Worm (Caenorhabditis elegans) whole organism, L1 larva: ENCODE measurements around the gene prx-13.

Source experiments
- C04F5.9 ChIP-seq: sonication (generic microtip); optimal IDR thresholded peaks from 2 replicates; lab custom pipeline; 2016; ENCODE audit warnings: missing genetic modification characterization, missing compliant biosample characterization
- aha-1 ChIP-seq: fragments of 150-350 bp; optimal IDR thresholded peaks from 2 replicates; lab custom pipeline; 2014; ENCODE audit warnings: missing biosample characterization, missing genetic modification characterization
- aly-2 ChIP-seq: fragments of 150-350 bp; optimal IDR thresholded peaks from 2 replicates; lab custom pipeline; 2014; ENCODE audit warnings: missing biosample characterization, missing genetic modification characterization
- ama-1 ChIP-seq: fragments of 150-350 bp; optimal IDR thresholded peaks from 2 replicates; lab custom pipeline; 2014
- ceh-88 ChIP-seq: fragments of 200-800 bp; sonication (Bioruptor generic); IDR thresholded peaks from 2 replicates; pipeline ENCODE4 v1.3.6; 2022; ENCODE audit warnings: missing genetic modification characterization, missing compliant biosample characterization
- ceh-90 ChIP-seq: sonication (generic microtip); optimal IDR thresholded peaks from 2 replicates; lab custom pipeline; 2016; ENCODE audit warnings: missing genetic modification characterization, missing compliant biosample characterization
- ces-1 ChIP-seq: fragments of 150-350 bp; optimal IDR thresholded peaks from 2 replicates; lab custom pipeline; 2014; ENCODE audit warnings: missing biosample characterization, missing genetic modification reagents, missing genetic modification characterization
- dpl-1 ChIP-seq, 3 experiments: fragments of 150-350 bp in 2 of 3; sonication (generic microtip) in 1 of 3; optimal IDR thresholded peaks; 2 replicates each; lab custom pipeline; 2014 to 2017; ENCODE audit warnings: missing biosample characterization in 3 of 3, missing genetic modification characterization in 3 of 3, missing genetic modification reagents in 3 of 3
- dsc-1 ChIP-seq: sonication (generic microtip); optimal IDR thresholded peaks from 2 replicates; lab custom pipeline; 2016; ENCODE audit warnings: mild to moderate bottlenecking, missing genetic modification characterization, missing compliant biosample characterization
- efl-1 ChIP-seq, 4 experiments: fragments of 150-350 bp; optimal IDR thresholded peaks in 3 of 4; peaks in 1 of 4; 1 replicate in 1 of 4; 2 replicates in 3 of 4; lab custom pipeline; 2014; ENCODE audit warnings: missing biosample characterization in 2 of 4, missing genetic modification characterization in 2 of 4, missing genetic modification reagents in 2 of 4
- egl-27 ChIP-seq, 2 experiments: fragments of 150-350 bp in 1 of 2; sonication (generic microtip); optimal IDR thresholded peaks; 3 replicates each; lab custom pipeline; 2017 to 2018; ENCODE audit warnings: missing biosample characterization in 2 of 2, missing genetic modification characterization in 2 of 2, missing genetic modification reagents in 2 of 2
- elt-2 ChIP-seq: sonication (generic microtip); optimal IDR thresholded peaks from 2 replicates; lab custom pipeline; 2016; ENCODE audit warnings: missing genetic modification characterization, mild to moderate bottlenecking, inconsistent platforms, missing compliant biosample characterization, missing genetic modification reagents
- elt-3 ChIP-seq, 6 experiments: fragments of 150-350 bp in 1 of 6; sonication (generic microtip); optimal IDR thresholded peaks; 2 replicates each; lab custom pipeline; 2017 to 2018; ENCODE audit warnings: missing biosample characterization in 6 of 6, missing genetic modification characterization in 6 of 6, inconsistent platforms in 1 of 6
- fos-1 ChIP-seq: fragments of 150-350 bp; optimal IDR thresholded peaks from 2 replicates; lab custom pipeline; 2014; ENCODE audit warnings: missing biosample characterization, missing genetic modification characterization
- hlh-4 ChIP-seq: sonication (generic microtip); optimal IDR thresholded peaks from 2 replicates; lab custom pipeline; 2016; ENCODE audit warnings: mild to moderate bottlenecking, missing genetic modification characterization, missing compliant biosample characterization
- jun-1 ChIP-seq: fragments of 150-350 bp; optimal IDR thresholded peaks from 2 replicates; lab custom pipeline; 2014; ENCODE audit warnings: missing biosample characterization, missing genetic modification reagents, missing genetic modification characterization
- lin-14 ChIP-seq: fragments of 200-800 bp; sonication (Bioruptor generic); optimal IDR thresholded peaks from 2 replicates; lab custom pipeline; 2018; ENCODE audit warnings: mild to moderate bottlenecking, missing genetic modification characterization, moderate library complexity, missing compliant biosample characterization
- lin-15B ChIP-seq: fragments of 150-350 bp; sonication (generic microtip); optimal IDR thresholded peaks from 3 replicates; lab custom pipeline; 2014; ENCODE audit warnings: missing biosample characterization, missing genetic modification characterization
- lin-35 ChIP-seq, 2 experiments: fragments of 150-350 bp; optimal IDR thresholded peaks; 2 replicates each; lab custom pipeline; 2014; ENCODE audit warnings: missing biosample characterization in 2 of 2, missing genetic modification characterization in 2 of 2, missing genetic modification reagents in 2 of 2
- mef-2 ChIP-seq: fragments of 150-350 bp; optimal IDR thresholded peaks from 2 replicates; lab custom pipeline; 2014; ENCODE audit warnings: missing biosample characterization, missing genetic modification characterization
- mep-1 ChIP-seq: fragments of 150-350 bp; optimal IDR thresholded peaks from 2 replicates; lab custom pipeline; 2014; ENCODE audit warnings: missing biosample characterization, missing genetic modification characterization
- nhr-19 ChIP-seq: fragments of 200-800 bp; sonication (Bioruptor generic); conservative IDR thresholded peaks from 2 replicates; pipeline ENCODE4 v1.3.6; 2022; ENCODE audit warnings: missing genetic modification characterization, missing compliant biosample characterization
- nhr-28 ChIP-seq: fragments of 150-350 bp; optimal IDR thresholded peaks from 2 replicates; lab custom pipeline; 2014; ENCODE audit warnings: missing biosample characterization, missing genetic modification characterization
- nhr-47 ChIP-seq: sonication (generic microtip); optimal IDR thresholded peaks from 2 replicates; lab custom pipeline; 2016; ENCODE audit warnings: mild to moderate bottlenecking, missing genetic modification characterization, moderate library complexity, missing compliant biosample characterization
- nhr-71 ChIP-seq: sonication (generic microtip); optimal IDR thresholded peaks from 2 replicates; lab custom pipeline; 2016; ENCODE audit warnings: mild to moderate bottlenecking, missing genetic modification characterization, moderate library complexity, missing compliant biosample characterization
- nhr-76 ChIP-seq: sonication (generic microtip); optimal IDR thresholded peaks from 2 replicates; lab custom pipeline; 2017; ENCODE audit warnings: missing biosample characterization, missing genetic modification characterization
- nhr-85 ChIP-seq: sonication (generic microtip); peaks from one replicate; lab custom pipeline; 2016; ENCODE audit warnings: missing genetic modification characterization, inconsistent platforms, missing compliant biosample characterization
- pax-3 ChIP-seq: fragments of 200-800 bp; sonication (Bioruptor generic); optimal IDR thresholded peaks from 2 replicates; lab custom pipeline; 2018; ENCODE audit warnings: mild to moderate bottlenecking, missing genetic modification characterization, moderate library complexity, missing compliant biosample characterization
- rnt-1 ChIP-seq: sonication (generic microtip); optimal IDR thresholded peaks from 2 replicates; lab custom pipeline; 2016; ENCODE audit warnings: mild to moderate bottlenecking, missing genetic modification characterization, moderate library complexity, missing compliant biosample characterization
- snpc-4 ChIP-seq: fragments of 150-350 bp; optimal IDR thresholded peaks from 2 replicates; lab custom pipeline; 2014; ENCODE audit warnings: missing biosample characterization, missing genetic modification characterization
- snu-23 ChIP-seq: sonication (generic microtip); optimal IDR thresholded peaks from 2 replicates; lab custom pipeline; 2016; ENCODE audit warnings: missing genetic modification characterization, missing compliant biosample characterization
- sptf-1 ChIP-seq: fragments of 150-350 bp; optimal IDR thresholded peaks from 2 replicates; lab custom pipeline; 2014; ENCODE audit warnings: missing biosample characterization, missing genetic modification characterization
- sup-37 ChIP-seq: fragments of 200-800 bp; sonication (Bioruptor generic); optimal IDR thresholded peaks from 2 replicates; lab custom pipeline; 2018; ENCODE audit warnings: mild to moderate bottlenecking, missing genetic modification characterization, missing compliant biosample characterization
- tbx-2 ChIP-seq: sonication (generic microtip); optimal IDR thresholded peaks from 2 replicates; lab custom pipeline; 2016; ENCODE audit warnings: missing genetic modification characterization, missing compliant biosample characterization
- unc-30 ChIP-seq: sonication (generic microtip); optimal IDR thresholded peaks from 2 replicates; lab custom pipeline; 2017; ENCODE audit warnings: missing biosample characterization, missing genetic modification characterization
- unc-86 ChIP-seq: sonication (generic microtip); optimal IDR thresholded peaks from 2 replicates; lab custom pipeline; 2016; ENCODE audit warnings: missing genetic modification characterization, missing compliant biosample characterization
- xbp-1 ChIP-seq: sonication (generic microtip); optimal IDR thresholded peaks from 2 replicates; lab custom pipeline; 2016; ENCODE audit warnings: missing genetic modification characterization, missing compliant biosample characterization
- zip-4 ChIP-seq: fragments of 200-800 bp; sonication (Bioruptor generic); optimal IDR thresholded peaks from 2 replicates; lab custom pipeline; 2018; ENCODE audit warnings: mild to moderate bottlenecking, missing genetic modification characterization, moderate library complexity, missing compliant biosample characterization

Gene prx-13

DNA sequence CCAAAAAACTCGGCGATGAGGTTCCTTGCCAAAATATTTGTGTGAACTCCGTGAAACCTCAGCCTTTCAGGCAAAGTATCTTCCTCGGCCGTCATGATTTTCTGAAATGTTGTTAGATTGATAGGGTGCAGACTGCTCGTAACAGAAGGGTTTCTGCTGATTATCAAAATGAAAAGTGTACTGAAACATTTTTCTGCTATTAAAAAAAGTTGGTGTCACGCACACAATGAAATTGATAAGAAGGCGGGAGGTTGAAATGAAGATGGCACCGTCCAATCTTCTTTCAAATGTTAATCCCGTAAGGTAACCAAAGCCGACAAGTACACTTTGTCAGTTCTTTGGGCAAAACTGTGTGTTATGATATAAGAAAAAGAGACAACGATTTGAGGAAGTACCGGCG lies 14.9 kb downstream of the prx-13 start:
- TF ChIP-seq ama-1 (lab: Kevin White, UChicago) (no peak), sptf-1 (tag; lab: Kevin White, UChicago) (no peak), sup-37 (no peak), nhr-76 (no peak), nhr-47 (no peak), dpl-1 (GFP tag; optimal IDR thresholded peaks at IDR 0.05; lab: Kevin White, UChicago) (no peak), elt-3 (tag; optimal IDR thresholded peaks at IDR 0.05; lab: Kevin White, UChicago) (no peak), xbp-1 (tag; lab: Kevin White, UChicago) (no peak), efl-1 (optimal IDR thresholded peaks at IDR 0.05; lab: Kevin White, UChicago) (no peak), efl-1 (GFP tag; optimal IDR thresholded peaks at IDR 0.05 in 1 of 2; lab: Kevin White, UChicago) (peak in 1 of 2 experiments; percentile 33), aly-2 (tag; lab: Kevin White, UChicago) (no peak), lin-35 (GFP tag; optimal IDR thresholded peaks at IDR 0.05; lab: Kevin White, UChicago) (peak in 1 of 2 experiments; percentile 17), aha-1 (tag; lab: Kevin White, UChicago) (no peak), hlh-4 (tag; lab: Kevin White, UChicago) (no peak), unc-30 (no peak), elt-2 (peak; percentile 8), nhr-19 (GFP tag; lab: Robert Waterston, UW) (no peak), tbx-2 (tag; lab: Kevin White, UChicago) (no peak), pax-3 (tag; lab: Kevin White, UChicago) (no peak), nhr-71 (peak; percentile 2), egl-27 (tag; optimal IDR thresholded peaks at IDR 0.05; lab: Kevin White, UChicago) (no peak), ceh-88 (no peak), zip-4 (GFP tag; lab: Kevin White, UChicago) (no peak)

DNA sequence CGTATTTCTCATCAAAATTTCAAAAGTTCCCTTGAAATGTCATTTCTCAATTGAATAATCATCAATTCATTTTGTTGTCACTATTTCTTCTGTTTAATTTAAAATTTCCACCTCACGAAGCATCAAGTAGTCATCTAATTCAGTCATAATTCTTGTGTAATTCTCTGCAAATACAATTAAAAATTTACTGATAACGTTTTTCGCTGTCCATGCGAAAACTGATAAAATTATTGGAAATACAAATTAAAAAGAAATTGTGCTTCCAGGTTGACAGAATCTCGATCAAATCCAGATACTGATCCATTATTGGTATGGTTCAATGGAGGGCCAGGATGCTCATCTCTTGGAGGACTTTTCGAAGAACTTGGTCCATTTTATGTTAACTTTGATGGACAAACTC lies 18.5 kb downstream of the prx-13 start:
- no peak for TF ChIP-seq unc-86
- no peak for TF ChIP-seq C04F5.9 (tag; lab: Kevin White, UChicago)
- TF ChIP-seq nhr-71, result no peak
- TF ChIP-seq elt-2, result peak; percentile 32
- TF ChIP-seq lin-35 (GFP tag; optimal IDR thresholded peaks at IDR 0.05; lab: Kevin White, UChicago), result peak in 1 of 2 experiments; percentile 4
- no peak for TF ChIP-seq pax-3 (tag; lab: Kevin White, UChicago)
- TF ChIP-seq efl-1 (optimal IDR thresholded peaks at IDR 0.05; lab: Kevin White, UChicago), result no peak
- peak in 1 of 2 experiments; percentile 65 for TF ChIP-seq efl-1 (GFP tag; optimal IDR thresholded peaks at IDR 0.05 in 1 of 2; lab: Kevin White, UChicago)
- no peak for TF ChIP-seq ceh-90 (tag; lab: Kevin White, UChicago)

DNA sequence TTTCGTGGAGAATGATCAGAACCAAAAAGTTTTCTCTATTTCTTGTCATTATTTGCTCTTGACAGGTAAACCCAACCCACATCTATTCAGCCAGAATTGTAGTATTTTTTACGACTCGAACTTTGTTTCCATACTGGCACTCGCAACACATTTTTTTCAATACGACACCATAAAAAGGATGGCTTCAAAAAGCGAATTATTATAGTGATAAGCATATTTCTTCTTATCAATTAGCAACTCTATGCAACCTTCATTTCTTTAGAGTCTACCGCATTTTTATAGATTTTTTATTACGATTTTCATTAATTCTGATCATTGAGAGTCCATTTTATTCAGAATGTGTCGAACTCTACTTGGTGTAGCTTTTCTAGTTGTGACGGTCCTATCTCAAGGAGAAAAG lies 19.3 kb downstream of the prx-13 start, which contains the start of gene ctsa-3.1:
TSS of gene ctsa-3.1 (plus strand) at position 337 of the 400 bp plus-strand sequence.
- no peak for TF ChIP-seq rnt-1 (tag; lab: Kevin White, UChicago)
- no peak for TF ChIP-seq snpc-4 (tag; lab: Kevin White, UChicago)
- TF ChIP-seq lin-35 (GFP tag; optimal IDR thresholded peaks at IDR 0.05; lab: Kevin White, UChicago), result no peak
- no peak for TF ChIP-seq mef-2
- TF ChIP-seq nhr-85, result no peak
- no peak for TF ChIP-seq dsc-1 (tag; lab: Kevin White, UChicago)
- TF ChIP-seq lin-14 (GFP tag; lab: Kevin White, UChicago), result peak; percentile 1
- no peak for TF ChIP-seq lin-15B
- no peak for TF ChIP-seq fos-1 (tag; lab: Kevin White, UChicago)
- TF ChIP-seq elt-2, result peak; percentile 66

DNA sequence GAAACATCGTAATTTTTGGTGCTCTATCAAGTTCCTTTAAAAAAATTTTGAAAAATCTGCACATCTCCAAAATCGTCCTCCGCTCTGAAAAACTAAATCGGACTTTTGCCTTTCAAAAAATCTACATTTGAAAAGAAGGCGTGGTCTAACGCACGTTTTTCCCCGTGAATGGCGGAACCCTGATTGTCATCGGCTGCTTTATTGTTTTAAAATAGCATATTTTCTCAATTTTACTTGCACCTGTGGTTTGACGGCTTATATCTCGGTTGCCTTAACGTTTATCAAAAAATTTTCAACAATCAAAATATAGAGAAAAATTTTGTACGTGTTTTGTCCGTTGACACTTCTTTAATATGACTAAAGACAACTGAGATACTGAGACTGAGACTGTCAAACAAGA lies 19.9 kb downstream of the prx-13 start:
- TF ChIP-seq efl-1 (optimal IDR thresholded peaks at IDR 0.05; lab: Kevin White, UChicago) (no peak), efl-1 (GFP tag; optimal IDR thresholded peaks at IDR 0.05 in 1 of 2; lab: Kevin White, UChicago) (peak in 1 of 2 experiments; percentile 54), mep-1 (no peak), ces-1 (GFP tag; lab: Kevin White, UChicago) (no peak), nhr-47 (no peak), snu-23 (GFP tag; lab: Kevin White, UChicago) (no peak), nhr-28 (no peak), jun-1 (no peak), snpc-4 (tag; lab: Kevin White, UChicago) (peak; percentile 90)
- TF ChIP-seq, all 84 proteins: peak for 2
